Fruit fly (Drosophila melanogaster) whole organism, adult: ENCODE results near the gene CG5177.

Source experiments
- CG11617 ChIP-seq: fragments of 200-800 bp; sonication (Bioruptor generic); optimal IDR thresholded peaks from 2 replicates; lab custom pipeline; 2017; ENCODE audit warnings: mild to moderate bottlenecking, missing biosample characterization, missing genetic modification reagents, missing genetic modification characterization
- CG12768 ChIP-seq: fragments of 200-800 bp; sonication (Bioruptor generic); optimal IDR thresholded peaks from 2 replicates; lab custom pipeline; 2017; ENCODE audit warnings: missing biosample characterization, missing genetic modification characterization, mild to moderate bottlenecking, moderate library complexity, missing genetic modification reagents
- CG14711 ChIP-seq: fragments of 200-800 bp; sonication (Bioruptor generic); optimal IDR thresholded peaks from 2 replicates; lab custom pipeline; 2018; ENCODE audit warnings: missing biosample characterization, mild to moderate bottlenecking, missing genetic modification characterization, moderate library complexity
- CG5204 ChIP-seq: fragments of 200-800 bp; sonication (Bioruptor generic); optimal IDR thresholded peaks from 2 replicates; lab custom pipeline; 2016; ENCODE audit warnings: missing biosample characterization, missing genetic modification characterization
- CG7045 ChIP-seq: fragments of 200-800 bp; sonication (Bioruptor generic); optimal IDR thresholded peaks from 2 replicates; lab custom pipeline; 2017; ENCODE audit warnings: missing biosample characterization, mild to moderate bottlenecking, missing genetic modification characterization
- Clk ChIP-seq: fragments of 200-800 bp; sonication (Bioruptor generic); optimal IDR thresholded peaks from 2 replicates; lab custom pipeline; 2017; ENCODE audit warnings: missing biosample characterization, missing genetic modification characterization
- Crg-1 ChIP-seq: fragments of 200-800 bp; sonication (Bioruptor generic); optimal IDR thresholded peaks from 2 replicates; lab custom pipeline; 2016; ENCODE audit warnings: missing biosample characterization, missing genetic modification characterization
- bab1 ChIP-seq: fragments of 200-800 bp; sonication (Bioruptor generic); optimal IDR thresholded peaks from 3 replicates; lab custom pipeline; 2019; ENCODE audit warnings: missing biosample characterization, mild to moderate bottlenecking, missing genetic modification characterization, moderate library complexity
- cnc ChIP-seq, 2 experiments: fragments of >200 bp; optimal IDR thresholded peaks; 2 replicates each; lab custom pipeline; 2017
- kay ChIP-seq: fragments of 200-800 bp; sonication (Bioruptor generic); peaks from one replicate; lab custom pipeline; 2016; ENCODE audit warnings: missing biosample characterization, missing genetic modification characterization, borderline replicate concordance
- ovo ChIP-seq: fragments of 200-800 bp; sonication (Bioruptor generic); optimal IDR thresholded peaks from 2 replicates; lab custom pipeline; 2016; ENCODE audit warnings: missing biosample characterization, missing genetic modification characterization
- pad ChIP-seq: fragments of 200-800 bp; sonication (Bioruptor generic); optimal IDR thresholded peaks from 3 replicates; lab custom pipeline; 2017; ENCODE audit warnings: missing biosample characterization, missing genetic modification characterization, mild to moderate bottlenecking, moderate library complexity, missing genetic modification reagents

dm6 chr2L:7376157-7376556, 28.9 kb upstream of the CG5177 start:
- no peak for TF ChIP-seq ovo (GFP tag; lab: Kevin White, UChicago)
- TF ChIP-seq kay, result no peak
- no peak for TF ChIP-seq bab1 (GFP tag; lab: Kevin White, UChicago)
- no peak for TF ChIP-seq cnc (optimal IDR thresholded peaks at IDR 0.05; lab: Kevin White, UChicago)
- TF ChIP-seq CG11617 (GFP tag; lab: Kevin White, UChicago), result no peak
- TF ChIP-seq Clk (GFP tag; lab: Kevin White, UChicago), result no peak
- TF ChIP-seq CG14711 (tag; lab: Kevin White, UChicago), result no peak
- TF ChIP-seq CG7045 (GFP tag; lab: Kevin White, UChicago), result no peak
- TF ChIP-seq CG12768 (GFP tag; lab: Kevin White, UChicago), result no peak
- no peak for TF ChIP-seq CG5204
- no peak for TF ChIP-seq pad
- no peak for TF ChIP-seq Crg-1 (GFP tag; lab: Kevin White, UChicago)
